Fruit fly (Drosophila melanogaster) whole organism, embryonic: ENCODE results near the gene Smug.
A peak's percentile ranks its signal among the peaks of the same experiment; 100 is the strongest.

Experiments
- ATbp ChIP-seq: fragments of 200-800 bp; sonication (Bioruptor generic); optimal IDR thresholded peaks from 2 replicates; lab custom pipeline; 2017; ENCODE audit warnings: missing biosample characterization, mild to moderate bottlenecking, missing genetic modification characterization, missing genetic modification reagents
- Awh ChIP-seq: fragments of 200-800 bp; sonication (Bioruptor generic); IDR thresholded peaks from 2 replicates; pipeline ENCODE4, ENCODE4 v1.3.6; 2022; ENCODE audit warnings: missing biosample characterization, missing genetic modification characterization
- CG1024 ChIP-seq: fragments of 200-800 bp; sonication (Bioruptor generic); IDR thresholded peaks from 2 replicates; pipeline ENCODE4 v1.3.6; 2022; ENCODE audit warnings: missing biosample characterization, missing genetic modification characterization
- CG11695 ChIP-seq: fragments of 200-800 bp; sonication (Bioruptor generic); IDR thresholded peaks from 3 replicates; pipeline ENCODE4 v1.3.6; 2022; ENCODE audit warnings: missing biosample characterization, missing genetic modification characterization
- CG12659 ChIP-seq: fragments of 200-800 bp; sonication (Bioruptor generic); optimal IDR thresholded peaks from 3 replicates; lab custom pipeline; 2017; ENCODE audit warnings: mild to moderate bottlenecking, missing biosample characterization, missing genetic modification reagents, missing genetic modification characterization
- CG13424 ChIP-seq: fragments of 200-800 bp; sonication (Bioruptor generic); optimal IDR thresholded peaks from 2 replicates; lab custom pipeline; 2019; ENCODE audit warnings: missing biosample characterization, mild to moderate bottlenecking, missing genetic modification characterization, moderate library complexity
- CG30403 ChIP-seq: fragments of 200-800 bp; sonication (Bioruptor generic); optimal IDR thresholded peaks from 3 replicates; lab custom pipeline; 2016; ENCODE audit warnings: missing biosample characterization, missing genetic modification characterization
- CG34224 ChIP-seq: fragments of 200-800 bp; sonication (Bioruptor generic); IDR thresholded peaks from 3 replicates; pipeline ENCODE4 v1.3.6; 2022; ENCODE audit warnings: missing biosample characterization, missing genetic modification characterization; ENCODE audit not compliant: partially characterized antibody
- CG34376 ChIP-seq: fragments of 200-800 bp; sonication (Bioruptor generic); optimal IDR thresholded peaks from 2 replicates; lab custom pipeline; 2018; ENCODE audit warnings: missing biosample characterization, mild to moderate bottlenecking, missing genetic modification characterization
- CG6683 ChIP-seq: fragments of 200-800 bp; sonication (Bioruptor generic); optimal IDR thresholded peaks from 2 replicates; lab custom pipeline; 2017; ENCODE audit warnings: missing biosample characterization, mild to moderate bottlenecking, missing genetic modification characterization, missing genetic modification reagents
- CG7839 ChIP-seq: fragments of 200-800 bp; sonication (Bioruptor generic); optimal IDR thresholded peaks from 3 replicates; lab custom pipeline; 2018; ENCODE audit warnings: missing biosample characterization, mild to moderate bottlenecking, missing genetic modification characterization, moderate library complexity
- CG8290 ChIP-seq, 3 experiments: fragments of 200-800 bp; sonication (Bioruptor generic); optimal IDR thresholded peaks; 2 replicates each; lab custom pipeline; 2016 to 2019; ENCODE audit warnings: missing biosample characterization in 3 of 3, missing genetic modification characterization in 3 of 3, mild to moderate bottlenecking in 2 of 3, moderate library complexity in 1 of 3
- CG8388 ChIP-seq: fragments of 200-800 bp; sonication (Bioruptor generic); optimal IDR thresholded peaks from 2 replicates; lab custom pipeline; 2019; ENCODE audit warnings: missing biosample characterization, mild to moderate bottlenecking, missing genetic modification characterization, moderate library complexity
- CG8478 ChIP-seq: fragments of >200 bp; optimal IDR thresholded peaks from 2 replicates; lab custom pipeline; 2018
- CG8765 ChIP-seq: fragments of 200-800 bp; sonication (Bioruptor generic); IDR thresholded peaks from 2 replicates; pipeline ENCODE4 v1.3.6; 2022; ENCODE audit warnings: missing biosample characterization, missing genetic modification characterization
- CG9437 ChIP-seq: fragments of 200-800 bp; sonication (Bioruptor generic); optimal IDR thresholded peaks from 2 replicates; lab custom pipeline; 2018; ENCODE audit warnings: missing biosample characterization, mild to moderate bottlenecking, missing genetic modification characterization
- CG9932 ChIP-seq: fragments of 200-800 bp; sonication (Bioruptor generic); IDR thresholded peaks from 2 replicates; pipeline ENCODE4 v1.3.6; 2022; ENCODE audit warnings: missing biosample characterization, missing genetic modification characterization
- D ChIP-seq, 2 experiments: fragments of 200-800 bp in 1 of 2; fragments of >200 bp in 1 of 2; sonication (Bioruptor generic) in 1 of 2; optimal IDR thresholded peaks; 2 replicates in 1 of 2; 3 replicates in 1 of 2; lab custom pipeline; 2017; ENCODE audit warnings: mild to moderate bottlenecking in 1 of 2, missing biosample characterization in 1 of 2, missing genetic modification characterization in 1 of 2, missing genetic modification reagents in 1 of 2
- Dbx ChIP-seq: fragments of 200-800 bp; sonication (Bioruptor generic); IDR thresholded peaks from 3 replicates; pipeline ENCODE4 v1.3.6; 2022; ENCODE audit warnings: missing biosample characterization, missing genetic modification characterization
- Dip2 ChIP-seq: fragments of 200-800 bp; sonication (Bioruptor generic); IDR thresholded peaks from 2 replicates; pipeline ENCODE4 v1.3.6; 2022; ENCODE audit warnings: missing biosample characterization, missing genetic modification characterization
- Dll ChIP-seq: fragments of 200-800 bp; sonication (Bioruptor generic); IDR thresholded peaks from 4 replicates; pipeline ENCODE4 v1.3.6; 2022; ENCODE audit warnings: missing biosample characterization, missing genetic modification characterization; ENCODE audit not compliant: partially characterized antibody
- Hmr ChIP-seq: fragments of 200-800 bp; sonication (Bioruptor generic); optimal IDR thresholded peaks from 3 replicates; lab custom pipeline; 2017; ENCODE audit warnings: mild to moderate bottlenecking, missing biosample characterization, missing genetic modification reagents, missing genetic modification characterization
- Hr78 ChIP-seq, 2 experiments: fragments of 200-800 bp in 1 of 2; fragments of >200 bp in 1 of 2; sonication (Bioruptor generic) in 1 of 2; optimal IDR thresholded peaks; 2 replicates each; lab custom pipeline; 2017 to 2019; ENCODE audit warnings: missing biosample characterization in 2 of 2, missing genetic modification characterization in 2 of 2, mild to moderate bottlenecking in 1 of 2, moderate library complexity in 1 of 2
- Max ChIP-seq: fragments of 200-800 bp; sonication (Bioruptor generic); optimal IDR thresholded peaks from 2 replicates; lab custom pipeline; 2016; ENCODE audit warnings: missing biosample characterization, mild to moderate bottlenecking, missing genetic modification characterization
- Mrtf ChIP-seq: fragments of 200-800 bp; sonication (Bioruptor generic); IDR thresholded peaks from 3 replicates; pipeline ENCODE4 v1.3.6; 2022; ENCODE audit warnings: missing biosample characterization, missing genetic modification characterization
- NC2β ChIP-seq: fragments of 200-800 bp; sonication (Bioruptor generic); optimal IDR thresholded peaks from 2 replicates; lab custom pipeline; 2016; ENCODE audit warnings: missing biosample characterization, missing genetic modification characterization
- NK7.1 ChIP-seq: fragments of 200-800 bp; sonication (Bioruptor generic); optimal IDR thresholded peaks from 3 replicates; lab custom pipeline; 2016; ENCODE audit warnings: missing biosample characterization, missing genetic modification characterization
- Trl ChIP-seq, 3 experiments: fragments of >200 bp in 2 of 3; fragments of 200-800 bp in 1 of 3; sonication (Bioruptor generic) in 1 of 3; optimal IDR thresholded peaks; 2 replicates in 1 of 3; 3 replicates in 2 of 3; lab custom pipeline; 2016 to 2017; ENCODE audit warnings: missing biosample characterization in 1 of 3, missing genetic modification characterization in 1 of 3
- Vsx1 ChIP-seq: fragments of 200-800 bp; sonication (Bioruptor generic); optimal IDR thresholded peaks from 2 replicates; lab custom pipeline; 2017; ENCODE audit warnings: missing biosample characterization, mild to moderate bottlenecking, missing genetic modification characterization, missing genetic modification reagents
- bab2 ChIP-seq: fragments of 200-800 bp; sonication (Bioruptor generic); optimal IDR thresholded peaks from 2 replicates; lab custom pipeline; 2016; ENCODE audit warnings: missing biosample characterization, missing genetic modification characterization
- br ChIP-seq: fragments of >200 bp; optimal IDR thresholded peaks from 2 replicates; lab custom pipeline; 2017
- caup ChIP-seq: fragments of 200-800 bp; sonication (Bioruptor generic); optimal IDR thresholded peaks from 3 replicates; lab custom pipeline; 2017; ENCODE audit warnings: missing biosample characterization, mild to moderate bottlenecking, missing genetic modification characterization, moderate library complexity; ENCODE audit not compliant: severe bottlenecking
- dysf ChIP-seq: fragments of 200-800 bp; sonication (Bioruptor generic); IDR thresholded peaks from 3 replicates; pipeline ENCODE4 v1.3.6; 2022; ENCODE audit warnings: missing biosample characterization, missing genetic modification characterization
- kah ChIP-seq: fragments of 200-800 bp; sonication (Bioruptor generic); optimal IDR thresholded peaks from 2 replicates; lab custom pipeline; 2018; ENCODE audit warnings: missing biosample characterization, mild to moderate bottlenecking, missing genetic modification characterization
- kni ChIP-seq: fragments of 200-800 bp; sonication (Bioruptor generic); optimal IDR thresholded peaks from 3 replicates; lab custom pipeline; 2017; ENCODE audit warnings: mild to moderate bottlenecking, missing biosample characterization, missing genetic modification reagents, missing genetic modification characterization
- knrl ChIP-seq: fragments of 200-800 bp; sonication (Bioruptor generic); IDR thresholded peaks from 3 replicates; pipeline ENCODE4 v1.3.6; 2022; ENCODE audit warnings: missing biosample characterization, missing genetic modification characterization; ENCODE audit not compliant: partially characterized antibody
- mirr ChIP-seq: fragments of 200-800 bp; sonication (Bioruptor generic); optimal IDR thresholded peaks from 3 replicates; lab custom pipeline; 2018; ENCODE audit warnings: missing biosample characterization, mild to moderate bottlenecking, missing genetic modification characterization
- mld ChIP-seq: fragments of 200-800 bp; sonication (Bioruptor generic); IDR thresholded peaks from 3 replicates; pipeline ENCODE4 v1.3.6; 2022; ENCODE audit warnings: missing biosample characterization, missing genetic modification characterization; ENCODE audit not compliant: partially characterized antibody
- repo ChIP-seq: fragments of 200-800 bp; sonication (Bioruptor generic); optimal IDR thresholded peaks from 2 replicates; lab custom pipeline; 2016; ENCODE audit warnings: missing biosample characterization, missing genetic modification characterization
- sd ChIP-seq: fragments of 200-800 bp; sonication (Bioruptor generic); optimal IDR thresholded peaks from 3 replicates; lab custom pipeline; 2018; ENCODE audit warnings: missing biosample characterization, mild to moderate bottlenecking, missing genetic modification characterization, moderate library complexity
- sens-2 ChIP-seq: fragments of 200-800 bp; sonication (Bioruptor generic); IDR thresholded peaks from 2 replicates; pipeline ENCODE4 v1.3.6; 2022; ENCODE audit warnings: missing biosample characterization, missing genetic modification characterization
- seq ChIP-seq: fragments of 200-800 bp; sonication (Bioruptor generic); IDR thresholded peaks from 2 replicates; pipeline ENCODE4 v1.3.6; 2022; ENCODE audit warnings: missing biosample characterization, missing genetic modification characterization
- sisA ChIP-seq: fragments of 200-800 bp; sonication (Bioruptor generic); IDR thresholded peaks from 2 replicates; pipeline ENCODE4 v1.3.6; 2022; ENCODE audit warnings: missing biosample characterization, missing genetic modification characterization
- sqz ChIP-seq: fragments of 200-800 bp; sonication (Bioruptor generic); optimal IDR thresholded peaks from 3 replicates; lab custom pipeline; 2018; ENCODE audit warnings: missing biosample characterization, mild to moderate bottlenecking, missing genetic modification characterization
- tna ChIP-seq: fragments of 200-800 bp; sonication (Bioruptor generic); IDR thresholded peaks from 2 replicates; pipeline ENCODE4 v1.3.6; 2022; ENCODE audit warnings: missing biosample characterization, missing genetic modification characterization; ENCODE audit not compliant: partially characterized antibody
- ttk ChIP-seq: fragments of 200-800 bp; sonication (Bioruptor generic); IDR thresholded peaks from 2 replicates; pipeline ENCODE4 v2.1.2; 2022; ENCODE audit warnings: missing biosample characterization, missing genetic modification characterization
- zen2 ChIP-seq: fragments of 200-800 bp; sonication (Bioruptor generic); IDR thresholded peaks from 3 replicates; pipeline ENCODE4 v1.3.6; 2022; ENCODE audit warnings: missing biosample characterization, missing genetic modification characterization; ENCODE audit not compliant: partially characterized antibody

Smug gene

dm6 chr3R:17151376-17152026 lies 1.1 kb downstream of the Smug start, which contains the start of gene CG5292 (continued):
- no peak for TF ChIP-seq sens-2 (GFP tag; lab: Robert Waterston, UW)
- TF ChIP-seq caup (GFP tag; lab: Kevin White, UChicago), result peak; percentile 63
- peak; percentile 42 for TF ChIP-seq Max (GFP tag; lab: Kevin White, UChicago)
- no peak for TF ChIP-seq mirr (GFP tag; lab: Kevin White, UChicago)
- peak; percentile 65 for TF ChIP-seq CG34224 (GFP tag; lab: Robert Waterston, UW)
- TF ChIP-seq CG9932 (GFP tag; lab: Robert Waterston, UW), result peak; percentile 72
- 0 out of 2 replicates have a peak, but pooled peaks have one; percentile 9 for TF ChIP-seq tna (GFP tag; lab: Robert Waterston, UW)
- TF ChIP-seq kah, result peak; percentile 58
- 0 out of 3 replicates have a peak, but pooled peaks have one; percentile 33 for TF ChIP-seq CG11695
- TF ChIP-seq Dbx, result peak; percentile 43; the same call in 2 of the 3 replicates
- TF ChIP-seq Trl (optimal IDR thresholded peaks at IDR 0.05; lab: Kevin White, UChicago), result no peak
- peak; percentile 17 for TF ChIP-seq Trl (GFP tag; optimal IDR thresholded peaks at IDR 0.05; lab: Kevin White, UChicago)
- TF ChIP-seq CG30403 (GFP tag; lab: Kevin White, UChicago), result peak; percentile 59
- TF ChIP-seq NK7.1 (GFP tag; lab: Kevin White, UChicago), result peak; percentile 24
- no peak for TF ChIP-seq kni (GFP tag; lab: Kevin White, UChicago)
- peak; percentile 8 for TF ChIP-seq ATbp
- no peak for TF ChIP-seq Dip2 (GFP tag; lab: Robert Waterston, UW)
- no peak for TF ChIP-seq Hr78 (GFP tag; optimal IDR thresholded peaks at IDR 0.05; lab: Kevin White, UChicago)
- TF ChIP-seq CG9437, result peak; percentile 8
- TF ChIP-seq mld, result peak; percentile 56; the same call in 1 of the 3 replicates
- peak; percentile 23; the same call in 1 of the 2 replicates for TF ChIP-seq sisA (GFP tag; lab: Robert Waterston, UW)
- peak; percentile 23 for TF ChIP-seq CG34376 (GFP tag; lab: Kevin White, UChicago)
- TF ChIP-seq NC2β (GFP tag; lab: Kevin White, UChicago), result peak; percentile 10
- TF ChIP-seq sd (tag; lab: Kevin White, UChicago), result no peak
- no peak for TF ChIP-seq CG8765 (GFP tag; lab: Robert Waterston, UW)
- peak; percentile 19 for TF ChIP-seq bab2
- no peak for TF ChIP-seq Vsx1
- TF ChIP-seq repo (GFP tag; lab: Kevin White, UChicago), result peak; percentile 0
- peak; percentile 69 for TF ChIP-seq CG12659
- TF ChIP-seq knrl (GFP tag; lab: Robert Waterston, UW), result peak; percentile 35; the same call in 1 of the 3 replicates
- no peak; the same call in 2 of the 3 replicates for TF ChIP-seq zen2
- TF ChIP-seq CG8388 (GFP tag; lab: Kevin White, UChicago), result peak; percentile 38
- no peak for TF ChIP-seq D (optimal IDR thresholded peaks at IDR 0.05; lab: Kevin White, UChicago)
- peak; percentile 39 for TF ChIP-seq D (GFP tag; optimal IDR thresholded peaks at IDR 0.05; lab: Kevin White, UChicago)
- no peak for TF ChIP-seq CG6683 (GFP tag; lab: Kevin White, UChicago)
- 0 out of 2 replicates have a peak, but pooled peaks have one; percentile 43 for TF ChIP-seq Awh
- TF ChIP-seq ttk, result peak; percentile 35
- no peak for TF ChIP-seq Mrtf (GFP tag; lab: Robert Waterston, UW)
- TF ChIP-seq br (lab: Kevin White, UChicago), result no peak
- TF ChIP-seq Hmr (GFP tag; lab: Kevin White, UChicago), result peak; percentile 77
- TF ChIP-seq CG8290 (GFP tag; optimal IDR thresholded peaks at IDR 0.05; lab: Kevin White, UChicago), result peak; percentile 38
- TF ChIP-seq CG8290 (tag; optimal IDR thresholded peaks at IDR 0.05; lab: Kevin White, UChicago), result no peak
- no peak for TF ChIP-seq sqz (GFP tag; lab: Kevin White, UChicago)
- peak; percentile 34; the same call in 1 of the 2 replicates for TF ChIP-seq seq
- peak; percentile 59; the same call in 2 of the 4 replicates for TF ChIP-seq Dll (GFP tag; lab: Robert Waterston, UW)
- peak; percentile 60; the same call in 2 of the 3 replicates for TF ChIP-seq dysf
- TF ChIP-seq CG7839 (tag; lab: Kevin White, UChicago), result no peak
- TF ChIP-seq CG13424 (tag; lab: Kevin White, UChicago), result peak; percentile 66
- no peak for TF ChIP-seq CG8478 (lab: Kevin White, UChicago)
- TF ChIP-seq CG1024 (GFP tag; lab: Robert Waterston, UW), result peak; percentile 42; the same call in 1 of the 2 replicates
